Worm (Caenorhabditis elegans) whole organism, late embryonic: Measurements from ENCODE around the gene str-71.

ENCODE experiments used
- ama-1 ChIP-seq: fragments of 150-350 bp; optimal IDR thresholded peaks from 2 replicates; lab custom pipeline; 2014
- dve-1 ChIP-seq: sonication (generic microtip); optimal IDR thresholded peaks from 2 replicates; lab custom pipeline; 2017; ENCODE audit warnings: antibody characterized with exemption, mild to moderate bottlenecking, missing genetic modification characterization, missing compliant biosample characterization
- hlh-13 ChIP-seq: fragments of 200-800 bp; sonication (Bioruptor generic); optimal IDR thresholded peaks from 2 replicates; lab custom pipeline; 2018; ENCODE audit warnings: mild to moderate bottlenecking, missing genetic modification characterization, missing compliant biosample characterization
- madf-2 ChIP-seq: sonication (generic microtip); optimal IDR thresholded peaks from 2 replicates; lab custom pipeline; 2017; ENCODE audit warnings: missing genetic modification characterization, missing compliant biosample characterization
- rnt-1 ChIP-seq: sonication (generic microtip); optimal IDR thresholded peaks from 2 replicates; lab custom pipeline; 2016; ENCODE audit warnings: missing genetic modification characterization, missing compliant biosample characterization

DNA sequence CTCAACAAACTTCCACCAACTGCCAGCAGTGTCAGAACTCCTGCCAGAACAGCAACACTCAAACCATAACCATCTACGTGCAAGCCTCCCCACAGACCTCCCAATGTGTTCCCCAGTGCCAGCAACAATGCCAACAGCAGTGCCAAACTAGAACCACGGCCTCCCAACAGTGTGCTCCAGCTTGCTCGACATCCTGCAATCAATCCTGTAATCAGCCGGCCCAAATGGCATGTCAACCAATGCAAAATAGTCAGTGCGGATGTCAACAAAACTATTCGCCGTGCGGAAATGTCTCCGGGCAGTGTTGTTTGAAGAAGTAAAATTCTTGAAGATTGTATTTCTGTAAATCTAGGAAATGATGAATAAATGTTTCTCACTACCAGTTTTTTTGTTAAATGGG, 7.7 kb upstream of the str-71 start:
- TF ChIP-seq rnt-1 (tag; lab: Kevin White, UChicago) (no peak), ama-1 (lab: Kevin White, UChicago) (no peak), madf-2 (tag; lab: Kevin White, UChicago) (no peak), hlh-13 (GFP tag; lab: Kevin White, UChicago) (no peak), dve-1 (tag; lab: Kevin White, UChicago) (no peak)
